Worm (Caenorhabditis elegans) whole organism, L4 larva: ENCODE results near the gene ZK673.6.

Source experiments
- F26F4.8 ChIP-seq: fragments of 200-800 bp; sonication (Bioruptor generic); conservative IDR thresholded peaks from 2 replicates; pipeline ENCODE4 v1.3.6; 2022; ENCODE audit warnings: missing genetic modification characterization, missing compliant biosample characterization
- R02D3.7 ChIP-seq: fragments of 150-350 bp; sonication (generic microtip); optimal IDR thresholded peaks from 3 replicates; lab custom pipeline; 2014; ENCODE audit warnings: missing biosample characterization, missing genetic modification characterization
- T26A8.4 ChIP-seq: fragments of 200-800 bp; sonication (Bioruptor generic); IDR thresholded peaks from 2 replicates; pipeline ENCODE4 v1.3.6; 2022; ENCODE audit warnings: missing genetic modification characterization, missing compliant biosample characterization
- Y105C5A.15 ChIP-seq: fragments of 200-800 bp; sonication (Bioruptor generic); IDR thresholded peaks from 2 replicates; pipeline ENCODE4 v1.3.6; 2022; ENCODE audit warnings: missing genetic modification characterization, missing compliant biosample characterization
- Y48G9A.11 ChIP-seq: fragments of 200-800 bp; sonication (Bioruptor generic); IDR thresholded peaks from 2 replicates; pipeline ENCODE4 v1.3.6; 2022; ENCODE audit warnings: missing genetic modification reagents, missing genetic modification characterization, missing compliant biosample characterization
- ZK546.5 ChIP-seq, 2 experiments: sonication (generic microtip); optimal IDR thresholded peaks; 2 replicates each; lab custom pipeline; 2017; ENCODE audit warnings: missing biosample characterization in 2 of 2, missing genetic modification characterization in 2 of 2
- aha-1 ChIP-seq: fragments of 150-350 bp; peaks from one replicate; lab custom pipeline; 2014; ENCODE audit warnings: missing biosample characterization, missing genetic modification characterization
- arid-1 ChIP-seq: fragments of 200-800 bp; sonication (Bioruptor generic); conservative IDR thresholded peaks from 2 replicates; pipeline ENCODE4 v1.3.6; 2022; ENCODE audit warnings: missing genetic modification reagents, missing genetic modification characterization, missing compliant biosample characterization
- ceh-20 ChIP-seq: fragments of 200-800 bp; sonication (Bioruptor generic); IDR thresholded peaks from 2 replicates; pipeline ENCODE4 v1.3.6; 2022; ENCODE audit warnings: missing genetic modification reagents, missing genetic modification characterization, missing compliant biosample characterization
- ceh-44 ChIP-seq: fragments of 200-800 bp; sonication (Bioruptor generic); IDR thresholded peaks from 2 replicates; pipeline ENCODE4 v1.3.6; 2022; ENCODE audit warnings: missing genetic modification reagents, missing genetic modification characterization, missing compliant biosample characterization
- ceh-62 ChIP-seq: sonication (generic microtip); optimal IDR thresholded peaks from 2 replicates; lab custom pipeline; 2017; ENCODE audit warnings: missing biosample characterization, missing genetic modification characterization
- cey-2 ChIP-seq: sonication (generic microtip); optimal IDR thresholded peaks from 3 replicates; lab custom pipeline; 2017; ENCODE audit warnings: missing genetic modification characterization, mild to moderate bottlenecking, missing compliant biosample characterization, antibody characterized with exemption, borderline replicate concordance; ENCODE audit not compliant: insufficient read depth
- daf-12 ChIP-seq: fragments of 150-350 bp; optimal IDR thresholded peaks from 2 replicates; lab custom pipeline; 2014; ENCODE audit warnings: missing biosample characterization, missing genetic modification reagents, missing genetic modification characterization
- daf-19 ChIP-seq: fragments of 200-800 bp; sonication (Bioruptor generic); conservative IDR thresholded peaks from 2 replicates; pipeline ENCODE4 v1.3.6; 2022; ENCODE audit warnings: missing genetic modification characterization, missing compliant biosample characterization
- dmd-6 ChIP-seq: fragments of 200-800 bp; sonication (Bioruptor generic); IDR thresholded peaks from 2 replicates; pipeline ENCODE4 v1.3.6; 2022; ENCODE audit warnings: missing genetic modification reagents, missing genetic modification characterization, missing compliant biosample characterization
- dmd-9 ChIP-seq: fragments of 200-800 bp; sonication (Bioruptor generic); IDR thresholded peaks from 2 replicates; pipeline ENCODE4 v1.3.6; 2022; ENCODE audit warnings: missing genetic modification reagents, missing genetic modification characterization, missing compliant biosample characterization
- egl-27 ChIP-seq: sonication (generic microtip); optimal IDR thresholded peaks from 3 replicates; lab custom pipeline; 2017; ENCODE audit warnings: missing biosample characterization, missing genetic modification reagents, missing genetic modification characterization
- fkh-10 ChIP-seq: fragments of 150-350 bp; optimal IDR thresholded peaks from 2 replicates; lab custom pipeline; 2014; ENCODE audit warnings: missing biosample characterization, missing genetic modification reagents, missing genetic modification characterization
- hif-1 ChIP-seq, 2 experiments: sonication (generic microtip); optimal IDR thresholded peaks; 2 replicates each; lab custom pipeline; 2016 to 2017; ENCODE audit warnings: missing compliant biosample characterization in 2 of 2, missing genetic modification characterization in 2 of 2, missing genetic modification reagents in 2 of 2, missing genotype in 2 of 2, mild to moderate bottlenecking in 1 of 2
- hlh-11 ChIP-seq: fragments of 200-800 bp; sonication (Bioruptor generic); optimal IDR thresholded peaks from 2 replicates; lab custom pipeline; 2018; ENCODE audit warnings: mild to moderate bottlenecking, missing genetic modification characterization, missing compliant biosample characterization
- lim-7 ChIP-seq: fragments of 200-800 bp; sonication (Bioruptor generic); IDR thresholded peaks from 2 replicates; pipeline ENCODE4 v1.3.6; 2022; ENCODE audit warnings: missing genetic modification characterization, missing compliant biosample characterization
- lin-1 ChIP-seq: fragments of 200-800 bp; sonication (Bioruptor generic); IDR thresholded peaks from 2 replicates; pipeline ENCODE4 v1.3.6; 2022; ENCODE audit warnings: missing genetic modification reagents, missing genetic modification characterization, missing compliant biosample characterization
- lin-13 ChIP-seq: fragments of 150-350 bp; optimal IDR thresholded peaks from 2 replicates; lab custom pipeline; 2014; ENCODE audit warnings: missing biosample characterization, missing genetic modification reagents, missing genetic modification characterization
- lin-15B ChIP-seq: fragments of 150-350 bp; sonication (generic microtip); optimal IDR thresholded peaks from 3 replicates; lab custom pipeline; 2014; ENCODE audit warnings: missing biosample characterization, missing genetic modification characterization
- lin-29 ChIP-seq: fragments of 200-800 bp; sonication (Bioruptor generic); IDR thresholded peaks from 2 replicates; pipeline ENCODE4 v1.3.6; 2022; ENCODE audit warnings: missing genetic modification reagents, missing genetic modification characterization, missing compliant biosample characterization
- lsy-2 ChIP-seq, 2 experiments: fragments of 150-350 bp in 1 of 2; sonication (generic microtip) in 1 of 2; optimal IDR thresholded peaks; 2 replicates each; lab custom pipeline; 2014 to 2017; ENCODE audit warnings: missing biosample characterization in 2 of 2, missing genetic modification characterization in 2 of 2
- mdl-1 ChIP-seq, 2 experiments: fragments of 150-350 bp in 1 of 2; sonication (generic microtip) in 1 of 2; optimal IDR thresholded peaks; 2 replicates each; lab custom pipeline; 2014 to 2017; ENCODE audit warnings: missing biosample characterization in 2 of 2, missing genetic modification characterization in 2 of 2
- mep-1 ChIP-seq: fragments of 150-350 bp; sonication (generic microtip); optimal IDR thresholded peaks from 3 replicates; lab custom pipeline; 2014; ENCODE audit warnings: missing biosample characterization, missing genetic modification characterization
- mes-2 ChIP-seq: sonication (generic microtip); optimal IDR thresholded peaks from 2 replicates; lab custom pipeline; 2016; ENCODE audit warnings: missing genotype, mild to moderate bottlenecking, missing genetic modification characterization, missing compliant biosample characterization; ENCODE audit not compliant: poor library complexity, severe bottlenecking
- mxl-3 ChIP-seq: fragments of 200-800 bp; sonication (Bioruptor generic); optimal IDR thresholded peaks from 2 replicates; lab custom pipeline; 2018; ENCODE audit warnings: mild to moderate bottlenecking, missing genetic modification characterization, missing compliant biosample characterization
- nhr-10 ChIP-seq: fragments of 150-350 bp; optimal IDR thresholded peaks from 2 replicates; lab custom pipeline; 2014; ENCODE audit warnings: missing biosample characterization, missing genetic modification characterization
- nhr-11 ChIP-seq: fragments of 150-350 bp; optimal IDR thresholded peaks from 2 replicates; lab custom pipeline; 2014; ENCODE audit warnings: missing biosample characterization, missing genetic modification characterization
- nhr-25 ChIP-seq: sonication (generic microtip); optimal IDR thresholded peaks from 2 replicates; lab custom pipeline; 2017; ENCODE audit warnings: missing genetic modification characterization, mild to moderate bottlenecking, missing compliant biosample characterization, antibody characterized with exemption, moderate library complexity, borderline replicate concordance; ENCODE audit not compliant: insufficient read depth
- nhr-42 ChIP-seq: fragments of 200-800 bp; sonication (Bioruptor generic); IDR thresholded peaks from 2 replicates; pipeline ENCODE4 v1.3.6; 2022; ENCODE audit warnings: missing genetic modification characterization, missing compliant biosample characterization
- nhr-48 ChIP-seq: sonication (generic microtip); optimal IDR thresholded peaks from 2 replicates; lab custom pipeline; 2016; ENCODE audit warnings: mild to moderate bottlenecking, missing genetic modification characterization, missing compliant biosample characterization
- nhr-6 ChIP-seq: fragments of 150-350 bp; optimal IDR thresholded peaks from 2 replicates; lab custom pipeline; 2014; ENCODE audit warnings: missing biosample characterization, missing genetic modification characterization
- nhr-77 ChIP-seq: fragments of 150-350 bp; optimal IDR thresholded peaks from 2 replicates; lab custom pipeline; 2014; ENCODE audit warnings: missing biosample characterization, missing genetic modification characterization
- pha-4 ChIP-seq, 2 experiments: fragments of 150-350 bp in 1 of 2; fragments of 200-800 bp in 1 of 2; sonication (Bioruptor generic) in 1 of 2; IDR thresholded peaks in 1 of 2; optimal IDR thresholded peaks in 1 of 2; 2 replicates each; pipeline versions ENCODE4 v1.3.6 to Lab custom; 2014 to 2022; ENCODE audit warnings: missing genetic modification characterization in 2 of 2, missing genetic modification reagents in 2 of 2, missing biosample characterization in 1 of 2, missing compliant biosample characterization in 1 of 2
- php-3 ChIP-seq: fragments of 200-800 bp; sonication (Bioruptor generic); IDR thresholded peaks from 2 replicates; pipeline ENCODE4 v1.3.6; 2022; ENCODE audit warnings: missing genetic modification reagents, missing genetic modification characterization, missing compliant biosample characterization
- saeg-2 ChIP-seq: fragments of 200-800 bp; sonication (Bioruptor generic); IDR thresholded peaks from 2 replicates; pipeline ENCODE4 v1.3.6; 2022; ENCODE audit warnings: missing genetic modification reagents, missing genetic modification characterization, missing compliant biosample characterization
- set-16 ChIP-seq: fragments of 200-800 bp; sonication (Bioruptor generic); IDR thresholded peaks from 2 replicates; pipeline ENCODE4 v1.3.6; 2022; ENCODE audit warnings: missing genetic modification reagents, missing genetic modification characterization, missing compliant biosample characterization
- skn-1 ChIP-seq: fragments of 150-350 bp; optimal IDR thresholded peaks from 2 replicates; lab custom pipeline; 2014; ENCODE audit warnings: missing biosample characterization, missing genetic modification characterization
- spr-3 ChIP-seq: fragments of 200-800 bp; sonication (Bioruptor generic); optimal IDR thresholded peaks from 2 replicates; lab custom pipeline; 2018; ENCODE audit warnings: mild to moderate bottlenecking, missing genetic modification characterization, missing compliant biosample characterization
- tra-1 ChIP-seq: fragments of 200-800 bp; sonication (Bioruptor generic); IDR thresholded peaks from 2 replicates; pipeline ENCODE4 v1.3.6; 2022; ENCODE audit warnings: missing genetic modification reagents, missing genetic modification characterization, missing compliant biosample characterization
- vab-7 ChIP-seq: fragments of 200-800 bp; sonication (Bioruptor generic); IDR thresholded peaks from 2 replicates; pipeline ENCODE4 v1.3.6; 2022; ENCODE audit warnings: missing genetic modification reagents, missing genetic modification characterization, missing compliant biosample characterization
- zfp-3 ChIP-seq: fragments of 200-800 bp; sonication (Bioruptor generic); conservative IDR thresholded peaks from 2 replicates; pipeline ENCODE4 v1.3.6; 2022; ENCODE audit warnings: missing genetic modification reagents, missing genetic modification characterization, missing compliant biosample characterization
- zip-11 ChIP-seq: fragments of 200-800 bp; sonication (Bioruptor generic); IDR thresholded peaks from 2 replicates; pipeline ENCODE4 v1.3.6; 2022; ENCODE audit warnings: missing genetic modification characterization, missing compliant biosample characterization
- zip-2 ChIP-seq: fragments of 150-350 bp; optimal IDR thresholded peaks from 2 replicates; lab custom pipeline; 2014; ENCODE audit warnings: missing biosample characterization, missing genetic modification characterization

The ZK673.6 gene

ce11 chrII:10502491-10503063 is 38.4 kb upstream of the ZK673.6 start, which contains the start of gene myrf-1 (continued):
- TF ChIP-seq vab-7 (GFP tag; lab: Robert Waterston, UW) (peak; percentile 64; the same call in 1 of the 2 replicates), aha-1 (tag; lab: Kevin White, UChicago) (peak; percentile 99), nhr-11 (tag; lab: Kevin White, UChicago) (peak; percentile 95), skn-1 (tag; lab: Kevin White, UChicago) (no peak), ceh-44 (0 out of 2 replicates have a peak, but pooled peaks have one; percentile 42), zfp-3 (GFP tag; lab: Robert Waterston, UW) (no peak), arid-1 (peak; percentile 79), fkh-10 (GFP tag; lab: Kevin White, UChicago) (peak; percentile 7), ceh-20 (GFP tag; lab: Robert Waterston, UW) (peak; percentile 73), nhr-77 (tag; lab: Kevin White, UChicago) (peak; percentile 89), ZK546.5 (tag; optimal IDR thresholded peaks at IDR 0.05; lab: Kevin White, UChicago) (no peak), Y105C5A.15 (no peak), nhr-42 (GFP tag; lab: Robert Waterston, UW) (peak; percentile 69; the same call in 1 of the 2 replicates), lin-15B (tag; lab: Kevin White, UChicago) (no peak), nhr-48 (peak; percentile 78), nhr-10 (tag; lab: Kevin White, UChicago) (no peak), lin-1 (GFP tag; lab: Robert Waterston, UW) (peak; percentile 78), dmd-6 (GFP tag; lab: Robert Waterston, UW) (peak; percentile 84), daf-12 (no peak), mxl-3 (GFP tag; lab: Kevin White, UChicago) (peak; percentile 96), saeg-2 (peak; percentile 84; the same call in 1 of the 2 replicates), F26F4.8 (GFP tag; lab: Robert Waterston, UW) (0 out of 2 replicates have a peak, but pooled peaks have one; percentile 14), lin-29 (GFP tag; lab: Robert Waterston, UW) (peak; percentile 76; the same call in 1 of the 2 replicates), dmd-9 (GFP tag; lab: Robert Waterston, UW) (0 out of 2 replicates have a peak, but pooled peaks have one; percentile 31), pha-4 (GFP tag; IDR thresholded peaks at IDR 0.05; lab: Robert Waterston, UW) (peak; percentile 85), pha-4 (tag; optimal IDR thresholded peaks at IDR 0.05; lab: Kevin White, UChicago) (peak; percentile 32), daf-19 (GFP tag; lab: Robert Waterston, UW) (no peak), zip-11 (GFP tag; lab: Robert Waterston, UW) (no peak), mdl-1 (tag; optimal IDR thresholded peaks at IDR 0.05; lab: Kevin White, UChicago) (peak; percentile 59 to 92), mes-2 (peak; percentile 81), R02D3.7 (tag; lab: Kevin White, UChicago) (no peak), nhr-6 (tag; lab: Kevin White, UChicago) (peak; percentile 60), T26A8.4 (peak; percentile 90), hif-1 (tag; optimal IDR thresholded peaks at IDR 0.05; lab: Kevin White, UChicago) (peak in 1 of 2 experiments; percentile 88), nhr-25 (peak; percentile 89), spr-3 (GFP tag; lab: Kevin White, UChicago) (peak; percentile 48), mep-1 (peak; percentile 91), tra-1 (peak; percentile 73; the same call in 1 of the 2 replicates), hlh-11 (peak; percentile 98), cey-2 (tag; lab: Kevin White, UChicago) (no peak), lim-7 (GFP tag; lab: Robert Waterston, UW) (0 out of 2 replicates have a peak, but pooled peaks have one; percentile 46), egl-27 (no peak), Y48G9A.11 (GFP tag; lab: Robert Waterston, UW) (no peak), php-3 (GFP tag; lab: Robert Waterston, UW) (peak; percentile 60; the same call in 1 of the 2 replicates), lsy-2 (tag; optimal IDR thresholded peaks at IDR 0.05; lab: Kevin White, UChicago) (peak; percentile 25 to 74), zip-2 (tag; lab: Kevin White, UChicago) (no peak), ceh-62 (tag; lab: Kevin White, UChicago) (no peak), lin-13 (GFP tag; lab: Kevin White, UChicago) (peak; percentile 47), set-16 (GFP tag; lab: Robert Waterston, UW) (peak; percentile 100)
